Worm (Caenorhabditis elegans) whole organism, L4 larva: ENCODE measurements around the gene F41E6.15.

ENCODE experiments used
- D1046.2 ChIP-seq: fragments of 200-800 bp; sonication (Bioruptor generic); IDR thresholded peaks from 2 replicates; pipeline ENCODE4 v1.3.6; 2022; ENCODE audit warnings: missing genetic modification characterization, missing compliant biosample characterization
- F37D6.2 ChIP-seq: sonication (generic microtip); optimal IDR thresholded peaks from 2 replicates; lab custom pipeline; 2016; ENCODE audit warnings: mild to moderate bottlenecking, missing genetic modification characterization, missing compliant biosample characterization
- F49E8.2 ChIP-seq: sonication (generic microtip); optimal IDR thresholded peaks from 2 replicates; lab custom pipeline; 2016; ENCODE audit warnings: missing compliant biosample characterization, mild to moderate bottlenecking, missing genetic modification characterization, borderline replicate concordance
- R02D3.7 ChIP-seq: fragments of 150-350 bp; sonication (generic microtip); optimal IDR thresholded peaks from 3 replicates; lab custom pipeline; 2014; ENCODE audit warnings: missing biosample characterization, missing genetic modification characterization
- Y105C5A.15 ChIP-seq: fragments of 200-800 bp; sonication (Bioruptor generic); IDR thresholded peaks from 2 replicates; pipeline ENCODE4 v1.3.6; 2022; ENCODE audit warnings: missing genetic modification characterization, missing compliant biosample characterization
- Y75B8A.6 ChIP-seq: fragments of 200-800 bp; sonication (Bioruptor generic); IDR thresholded peaks from 2 replicates; pipeline ENCODE4 v1.3.6; 2022; ENCODE audit warnings: missing genetic modification reagents, missing genetic modification characterization, missing compliant biosample characterization
- ZK337.2 ChIP-seq: fragments of 200-800 bp; sonication (Bioruptor generic); IDR thresholded peaks from 2 replicates; pipeline ENCODE4 v1.3.6; 2022; ENCODE audit warnings: missing genetic modification reagents, missing genetic modification characterization, missing compliant biosample characterization
- ZK546.5 ChIP-seq, 2 experiments: sonication (generic microtip); optimal IDR thresholded peaks; 2 replicates each; lab custom pipeline; 2017; ENCODE audit warnings: missing biosample characterization in 2 of 2, missing genetic modification characterization in 2 of 2
- aha-1 ChIP-seq: fragments of 150-350 bp; peaks from one replicate; lab custom pipeline; 2014; ENCODE audit warnings: missing biosample characterization, missing genetic modification characterization
- ama-1 ChIP-seq: fragments of 150-350 bp; optimal IDR thresholded peaks from 2 replicates; lab custom pipeline; 2014; ENCODE audit warnings: inconsistent platforms, mixed read lengths
- ceh-32 ChIP-seq: sonication (generic microtip); optimal IDR thresholded peaks from 2 replicates; lab custom pipeline; 2016; ENCODE audit warnings: mild to moderate bottlenecking, missing genetic modification characterization, missing compliant biosample characterization; ENCODE audit not compliant: poor library complexity
- ceh-62 ChIP-seq: sonication (generic microtip); optimal IDR thresholded peaks from 2 replicates; lab custom pipeline; 2017; ENCODE audit warnings: missing biosample characterization, missing genetic modification characterization
- cey-2 ChIP-seq: sonication (generic microtip); optimal IDR thresholded peaks from 3 replicates; lab custom pipeline; 2017; ENCODE audit warnings: missing genetic modification characterization, mild to moderate bottlenecking, missing compliant biosample characterization, antibody characterized with exemption, borderline replicate concordance; ENCODE audit not compliant: insufficient read depth
- ctbp-1 ChIP-seq: fragments of 200-800 bp; sonication (Bioruptor generic); IDR thresholded peaks from 2 replicates; pipeline ENCODE4 v1.3.6; 2022; ENCODE audit warnings: missing genetic modification reagents, missing genetic modification characterization, missing compliant biosample characterization
- daf-12 ChIP-seq: fragments of 150-350 bp; optimal IDR thresholded peaks from 2 replicates; lab custom pipeline; 2014; ENCODE audit warnings: missing biosample characterization, missing genetic modification reagents, missing genetic modification characterization
- daf-16 ChIP-seq, 3 experiments: sonication (generic microtip); optimal IDR thresholded peaks; 2 replicates each; lab custom pipeline; 2016 to 2017; ENCODE audit warnings: missing genetic modification characterization in 3 of 3, missing genetic modification reagents in 3 of 3, mild to moderate bottlenecking in 2 of 3, missing compliant biosample characterization in 2 of 3, missing biosample characterization in 1 of 3, moderate library complexity in 1 of 3
- daf-19 ChIP-seq: fragments of 200-800 bp; sonication (Bioruptor generic); conservative IDR thresholded peaks from 2 replicates; pipeline ENCODE4 v1.3.6; 2022; ENCODE audit warnings: missing genetic modification characterization, missing compliant biosample characterization
- daf-8 ChIP-seq: fragments of 200-800 bp; sonication (Bioruptor generic); IDR thresholded peaks from 2 replicates; pipeline ENCODE4 v1.3.6; 2022; ENCODE audit warnings: missing genetic modification characterization, missing compliant biosample characterization
- hif-1 ChIP-seq, 2 experiments: sonication (generic microtip); optimal IDR thresholded peaks; 2 replicates each; lab custom pipeline; 2016 to 2017; ENCODE audit warnings: missing compliant biosample characterization in 2 of 2, missing genetic modification characterization in 2 of 2, missing genetic modification reagents in 2 of 2, missing genotype in 2 of 2, mild to moderate bottlenecking in 1 of 2
- hlh-11 ChIP-seq: fragments of 200-800 bp; sonication (Bioruptor generic); optimal IDR thresholded peaks from 2 replicates; lab custom pipeline; 2018; ENCODE audit warnings: mild to moderate bottlenecking, missing genetic modification characterization, missing compliant biosample characterization
- hlh-30 ChIP-seq: sonication (generic microtip); optimal IDR thresholded peaks from 2 replicates; lab custom pipeline; 2017; ENCODE audit warnings: antibody characterized with exemption, mild to moderate bottlenecking, missing genetic modification characterization, missing compliant biosample characterization; ENCODE audit not compliant: insufficient read depth
- hmg-1.1 ChIP-seq: fragments of 200-800 bp; sonication (Bioruptor generic); IDR thresholded peaks from 2 replicates; pipeline ENCODE4 v1.3.6; 2022; ENCODE audit warnings: missing genetic modification reagents, missing genetic modification characterization, missing compliant biosample characterization
- lin-1 ChIP-seq: fragments of 200-800 bp; sonication (Bioruptor generic); IDR thresholded peaks from 2 replicates; pipeline ENCODE4 v1.3.6; 2022; ENCODE audit warnings: missing genetic modification reagents, missing genetic modification characterization, missing compliant biosample characterization
- madf-9 ChIP-seq: fragments of 200-800 bp; sonication (Bioruptor generic); conservative IDR thresholded peaks from 2 replicates; pipeline ENCODE4 v1.3.6; 2022; ENCODE audit warnings: missing genetic modification reagents, missing genetic modification characterization, missing compliant biosample characterization
- mdl-1 ChIP-seq, 2 experiments: fragments of 150-350 bp in 1 of 2; sonication (generic microtip) in 1 of 2; optimal IDR thresholded peaks; 2 replicates each; lab custom pipeline; 2014 to 2017; ENCODE audit warnings: missing biosample characterization in 2 of 2, missing genetic modification characterization in 2 of 2
- mep-1 ChIP-seq: fragments of 150-350 bp; sonication (generic microtip); optimal IDR thresholded peaks from 3 replicates; lab custom pipeline; 2014; ENCODE audit warnings: missing biosample characterization, missing genetic modification characterization
- mes-2 ChIP-seq: sonication (generic microtip); optimal IDR thresholded peaks from 2 replicates; lab custom pipeline; 2016; ENCODE audit warnings: missing genotype, mild to moderate bottlenecking, missing genetic modification characterization, missing compliant biosample characterization; ENCODE audit not compliant: poor library complexity, severe bottlenecking
- mxl-2 ChIP-seq: fragments of 200-800 bp; sonication (Bioruptor generic); conservative IDR thresholded peaks from 2 replicates; pipeline ENCODE4 v1.3.6; 2022; ENCODE audit warnings: missing genetic modification reagents, missing genetic modification characterization, missing compliant biosample characterization
- mxl-3 ChIP-seq: fragments of 200-800 bp; sonication (Bioruptor generic); optimal IDR thresholded peaks from 2 replicates; lab custom pipeline; 2018; ENCODE audit warnings: mild to moderate bottlenecking, missing genetic modification characterization, missing compliant biosample characterization
- nhr-11 ChIP-seq: fragments of 150-350 bp; optimal IDR thresholded peaks from 2 replicates; lab custom pipeline; 2014; ENCODE audit warnings: missing biosample characterization, missing genetic modification characterization
- nhr-25 ChIP-seq: sonication (generic microtip); optimal IDR thresholded peaks from 2 replicates; lab custom pipeline; 2017; ENCODE audit warnings: missing genetic modification characterization, mild to moderate bottlenecking, missing compliant biosample characterization, antibody characterized with exemption, moderate library complexity, borderline replicate concordance; ENCODE audit not compliant: insufficient read depth
- nhr-28 ChIP-seq: fragments of 150-350 bp; optimal IDR thresholded peaks from 2 replicates; lab custom pipeline; 2014; ENCODE audit warnings: missing biosample characterization, missing genetic modification characterization
- nhr-41 ChIP-seq: fragments of 200-800 bp; sonication (Bioruptor generic); IDR thresholded peaks from 2 replicates; pipeline ENCODE4 v1.3.6; 2022; ENCODE audit warnings: missing genetic modification reagents, missing genetic modification characterization, missing compliant biosample characterization
- nhr-6 ChIP-seq: fragments of 150-350 bp; optimal IDR thresholded peaks from 2 replicates; lab custom pipeline; 2014; ENCODE audit warnings: missing biosample characterization, missing genetic modification characterization
- pqm-1 ChIP-seq: sonication (generic microtip); optimal IDR thresholded peaks from 2 replicates; lab custom pipeline; 2017; ENCODE audit warnings: missing biosample characterization, missing genetic modification characterization
- rbr-2 ChIP-seq: sonication (generic microtip); optimal IDR thresholded peaks from 2 replicates; lab custom pipeline; 2016; ENCODE audit warnings: missing genotype, missing genetic modification characterization, missing compliant biosample characterization
- saeg-2 ChIP-seq: fragments of 200-800 bp; sonication (Bioruptor generic); IDR thresholded peaks from 2 replicates; pipeline ENCODE4 v1.3.6; 2022; ENCODE audit warnings: missing genetic modification reagents, missing genetic modification characterization, missing compliant biosample characterization
- set-16 ChIP-seq: fragments of 200-800 bp; sonication (Bioruptor generic); IDR thresholded peaks from 2 replicates; pipeline ENCODE4 v1.3.6; 2022; ENCODE audit warnings: missing genetic modification reagents, missing genetic modification characterization, missing compliant biosample characterization
- unc-130 ChIP-seq: sonication (generic microtip); optimal IDR thresholded peaks from 2 replicates; lab custom pipeline; 2016; ENCODE audit warnings: missing genetic modification reagents, missing genetic modification characterization, missing compliant biosample characterization
- unc-62 ChIP-seq, 3 experiments: fragments of 150-350 bp in 1 of 3; sonication (generic microtip); optimal IDR thresholded peaks in 2 of 3; peaks in 1 of 3; 1 replicate in 1 of 3; 2 replicates in 2 of 3; lab custom pipeline; 2014 to 2017; ENCODE audit warnings: missing biosample characterization in 3 of 3, missing genetic modification characterization in 3 of 3, missing genetic modification reagents in 3 of 3, missing genotype in 1 of 3
- zag-1 ChIP-seq: fragments of 150-350 bp; optimal IDR thresholded peaks from 2 replicates; lab custom pipeline; 2014; ENCODE audit warnings: missing biosample characterization, missing genetic modification characterization
- zip-11 ChIP-seq: fragments of 200-800 bp; sonication (Bioruptor generic); IDR thresholded peaks from 2 replicates; pipeline ENCODE4 v1.3.6; 2022; ENCODE audit warnings: missing genetic modification characterization, missing compliant biosample characterization

Gene F41E6.15

ce11 chrV:8610633-8611404 lies 8.3 kb upstream of the F41E6.15 start, which contains the start of gene fip-4 (continued):
- no peak for TF ChIP-seq D1046.2 (GFP tag; lab: Robert Waterston, UW)
- TF ChIP-seq pqm-1 (tag; lab: Kevin White, UChicago), result peak; percentile 11
- TF ChIP-seq saeg-2 (GFP tag; lab: Robert Waterston, UW), result no peak
- peak; percentile 48 for TF ChIP-seq hmg-1.1 (GFP tag; lab: Robert Waterston, UW)
- peak; percentile 57; the same call in 1 of the 2 replicates for TF ChIP-seq nhr-41 (GFP tag; lab: Robert Waterston, UW)
- TF ChIP-seq cey-2 (tag; lab: Kevin White, UChicago), result peak; percentile 12
- TF ChIP-seq ZK546.5 (tag; optimal IDR thresholded peaks at IDR 0.05; lab: Kevin White, UChicago), result no peak
- TF ChIP-seq F37D6.2, result no peak
- TF ChIP-seq madf-9 (GFP tag; lab: Robert Waterston, UW), result no peak
- peak; percentile 76 for TF ChIP-seq ama-1 (lab: Kevin White, UChicago)
- TF ChIP-seq Y75B8A.6 (GFP tag; lab: Robert Waterston, UW), result no peak
- TF ChIP-seq hlh-11 (tag; lab: Kevin White, UChicago), result peak; percentile 45
- no peak for TF ChIP-seq ceh-62 (tag; lab: Kevin White, UChicago)
- TF ChIP-seq nhr-28 (tag; lab: Kevin White, UChicago), result peak; percentile 82
- TF ChIP-seq rbr-2 (tag; lab: Kevin White, UChicago), result no peak
- TF ChIP-seq daf-12, result no peak
- TF ChIP-seq nhr-25 (tag; lab: Kevin White, UChicago), result peak; percentile 69
- TF ChIP-seq mep-1 (tag; lab: Kevin White, UChicago), result peak; percentile 26

ce11 chrV:8609776-8610529 lies 7.4 kb upstream of the F41E6.15 start:
- TF ChIP-seq ctbp-1 (GFP tag; lab: Robert Waterston, UW), result 0 out of 2 replicates have a peak, but pooled peaks have one; percentile 52
- no peak for TF ChIP-seq nhr-11 (tag; lab: Kevin White, UChicago)
- TF ChIP-seq daf-8 (GFP tag; lab: Robert Waterston, UW), result no peak
- no peak for TF ChIP-seq pqm-1 (tag; lab: Kevin White, UChicago)
- no peak for TF ChIP-seq hif-1 (tag; optimal IDR thresholded peaks at IDR 0.05; lab: Kevin White, UChicago)
- peak in 1 of 2 experiments; percentile 80 for TF ChIP-seq unc-62 (GFP tag; optimal IDR thresholded peaks at IDR 0.05 in 1 of 2; lab: Kevin White, UChicago)
- no peak for TF ChIP-seq unc-62 (tag; optimal IDR thresholded peaks at IDR 0.05; lab: Kevin White, UChicago)
- no peak for TF ChIP-seq unc-130
- peak; percentile 33 for TF ChIP-seq nhr-28 (tag; lab: Kevin White, UChicago)
- TF ChIP-seq Y105C5A.15 (GFP tag; lab: Robert Waterston, UW), result no peak
- peak; percentile 93 for TF ChIP-seq aha-1
- TF ChIP-seq mxl-3 (GFP tag; lab: Kevin White, UChicago), result peak; percentile 79
- no peak for TF ChIP-seq nhr-6
- peak; percentile 59 for TF ChIP-seq hlh-11 (tag; lab: Kevin White, UChicago)
- 0 out of 2 replicates have a peak, but pooled peaks have one; percentile 12 for TF ChIP-seq set-16
- no peak for TF ChIP-seq ZK337.2 (GFP tag; lab: Robert Waterston, UW)
- peak; percentile 26 for TF ChIP-seq mes-2 (tag; lab: Kevin White, UChicago)
- TF ChIP-seq mxl-2 (GFP tag; lab: Robert Waterston, UW), result no peak
- no peak for TF ChIP-seq R02D3.7 (tag; lab: Kevin White, UChicago)
- TF ChIP-seq daf-16 (GFP tag; optimal IDR thresholded peaks at IDR 0.05; lab: Kevin White, UChicago), result no peak
- TF ChIP-seq daf-16 (tag; optimal IDR thresholded peaks at IDR 0.05; lab: Kevin White, UChicago), result peak; percentile 15
- TF ChIP-seq hlh-30 (tag; lab: Kevin White, UChicago), result peak; percentile 96
- no peak for TF ChIP-seq daf-12
- no peak for TF ChIP-seq zip-11 (GFP tag; lab: Robert Waterston, UW)
- TF ChIP-seq ceh-32 (tag; lab: Kevin White, UChicago), result no peak
- no peak for TF ChIP-seq saeg-2 (GFP tag; lab: Robert Waterston, UW)
- 0 out of 2 replicates have a peak, but pooled peaks have one; percentile 21 for TF ChIP-seq lin-1
- peak; percentile 10 to 60 for TF ChIP-seq mdl-1 (tag; optimal IDR thresholded peaks at IDR 0.05; lab: Kevin White, UChicago)
- TF ChIP-seq F49E8.2 (tag; lab: Kevin White, UChicago), result no peak
- TF ChIP-seq zag-1, result no peak
- peak; percentile 30 for TF ChIP-seq mep-1 (tag; lab: Kevin White, UChicago)
- TF ChIP-seq D1046.2 (GFP tag; lab: Robert Waterston, UW), result no peak
- TF ChIP-seq rbr-2 (tag; lab: Kevin White, UChicago), result peak; percentile 22
- no peak for TF ChIP-seq daf-19 (GFP tag; lab: Robert Waterston, UW)
